Fruit fly (Drosophila melanogaster): ENCODE data around the gene CG5111.

Gene CG5111

DNA sequence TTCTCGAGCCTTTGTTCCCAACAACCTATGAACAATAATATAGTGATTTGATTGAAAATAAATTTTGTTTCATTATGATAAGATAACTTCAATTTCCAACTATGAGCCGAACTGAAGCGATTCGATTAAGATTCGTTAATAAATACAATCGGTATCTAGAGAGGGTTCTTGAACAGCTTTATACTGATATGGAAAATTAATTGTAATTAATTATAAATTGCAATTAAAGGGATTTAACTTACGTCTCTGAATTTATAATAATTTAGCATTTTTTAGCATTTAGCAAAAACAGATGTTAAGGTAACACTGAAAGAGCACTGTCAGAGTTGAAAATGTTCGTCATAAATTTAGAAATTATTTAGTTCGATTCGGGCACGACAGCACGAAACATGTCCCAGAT lies at the start of gene CG5111:
Gene CG5111, plus strand, starts transcription at position 301 of the 400 bp plus-strand sequence.
- no peak for TF ChIP-seq CG17806 (tag; optimal IDR thresholded peaks at IDR 0.05)

DNA sequence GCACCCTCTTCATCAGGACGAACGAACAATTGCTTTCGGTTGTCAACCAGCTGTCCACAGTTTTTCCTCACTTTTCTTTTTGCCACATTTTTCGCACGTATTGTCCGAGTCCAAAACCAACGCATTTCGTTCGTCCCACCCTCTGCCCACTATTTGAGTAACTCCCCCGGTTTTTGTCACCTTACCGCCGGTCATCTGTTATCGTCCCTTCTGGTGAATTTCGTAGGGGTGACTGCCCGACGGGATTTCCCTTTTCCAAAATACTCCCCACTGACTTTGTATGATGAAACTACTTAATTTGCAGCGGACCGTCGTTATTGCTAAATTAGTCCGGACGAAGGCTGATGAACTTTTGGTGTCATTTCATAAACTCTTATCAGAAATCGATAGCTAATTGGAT lies 49.0 kb upstream of the CG5111 start:
- no peak for TF ChIP-seq fd96Ca (GFP tag; IDR thresholded peaks at IDR 0.05)
- no peak for TF ChIP-seq CG10348 (GFP tag; IDR thresholded peaks at IDR 0.05)
- TF ChIP-seq gl (tag; optimal IDR thresholded peaks at IDR 0.05): no peak
- no peak for TF ChIP-seq CG34367 (tag; optimal IDR thresholded peaks at IDR 0.05)
- TF ChIP-seq CG15710 (tag; optimal IDR thresholded peaks at IDR 0.05): no peak

DNA sequence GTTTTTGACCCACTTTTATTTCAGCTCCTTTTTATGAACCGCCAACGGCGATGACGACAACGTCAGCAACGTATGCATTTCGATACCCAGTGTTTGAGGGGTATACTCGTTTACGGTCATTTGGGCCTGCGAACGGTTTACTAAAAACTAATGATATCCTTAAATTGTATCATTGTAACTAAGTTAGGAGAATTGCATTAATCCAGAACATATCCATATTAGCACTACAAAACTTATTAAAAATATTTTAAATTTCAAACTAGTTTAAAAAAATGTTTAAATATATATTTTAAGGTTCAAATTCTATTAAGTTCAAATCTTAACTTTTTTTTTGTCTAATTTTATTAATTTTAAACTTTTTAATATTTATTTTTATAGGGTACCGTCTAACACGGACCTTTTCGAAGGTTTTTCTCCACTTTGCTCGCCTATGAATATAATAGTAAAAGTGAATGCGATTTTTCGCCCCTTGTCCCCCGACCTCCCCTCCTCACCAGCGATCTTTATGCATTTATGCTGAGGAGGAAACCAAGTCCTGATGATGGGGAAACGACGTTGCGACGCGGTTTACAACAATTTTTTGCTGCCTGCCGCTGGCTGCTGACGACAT lies 46.8 kb upstream of the CG5111 start:
- peak; percentile 58 for TF ChIP-seq CG14655 (GFP tag; optimal IDR thresholded peaks at IDR 0.05)
- TF ChIP-seq D1 (tag; optimal IDR thresholded peaks at IDR 0.05): peak; percentile 61
- TF ChIP-seq CG17806 (tag; optimal IDR thresholded peaks at IDR 0.05): peak; percentile 20
- TF ChIP-seq CG10348 (GFP tag; IDR thresholded peaks at IDR 0.05): no peak
- TF ChIP-seq EcR (GFP tag; optimal IDR thresholded peaks at IDR 0.05): no peak
- TF ChIP-seq rn (GFP tag; IDR thresholded peaks at IDR 0.05): no peak
- no peak for TF ChIP-seq Pif1A (GFP tag; optimal IDR thresholded peaks at IDR 0.05)
- TF ChIP-seq CG32121 (GFP tag; IDR thresholded peaks at IDR 0.05): peak; percentile 52; the same call in 1 of the 2 replicates
- TF ChIP-seq gl (tag; optimal IDR thresholded peaks at IDR 0.05): no peak
- no peak for TF ChIP-seq CG12605 (GFP tag; IDR thresholded peaks at IDR 0.05)
- peak; percentile 50 for TF ChIP-seq Snoo (tag; optimal IDR thresholded peaks at IDR 0.05)
- TF ChIP-seq CG34367 (tag; optimal IDR thresholded peaks at IDR 0.05): no peak
- TF ChIP-seq Pif1B (GFP tag; optimal IDR thresholded peaks at IDR 0.05): peak; percentile 4
- TF ChIP-seq Ets98B (GFP tag; IDR thresholded peaks at IDR 0.05): no peak
- TF ChIP-seq CG13204 (GFP tag; optimal IDR thresholded peaks at IDR 0.05): no peak
- peak; percentile 35 for TF ChIP-seq CG15710 (tag; optimal IDR thresholded peaks at IDR 0.05)
- TF ChIP-seq fd96Ca (GFP tag; IDR thresholded peaks at IDR 0.05): peak; percentile 44; the same call in 1 of the 3 replicates
- TF ChIP-seq CG8301 (tag; optimal IDR thresholded peaks at IDR 0.05): peak; percentile 0
- peak; percentile 54 for TF ChIP-seq CG9948 (tag; optimal IDR thresholded peaks at IDR 0.05)
- TF ChIP-seq CG8159 (tag; optimal IDR thresholded peaks at IDR 0.05): peak; percentile 31
- no peak for TF ChIP-seq CG4496 (GFP tag; IDR thresholded peaks at IDR 0.05)

DNA sequence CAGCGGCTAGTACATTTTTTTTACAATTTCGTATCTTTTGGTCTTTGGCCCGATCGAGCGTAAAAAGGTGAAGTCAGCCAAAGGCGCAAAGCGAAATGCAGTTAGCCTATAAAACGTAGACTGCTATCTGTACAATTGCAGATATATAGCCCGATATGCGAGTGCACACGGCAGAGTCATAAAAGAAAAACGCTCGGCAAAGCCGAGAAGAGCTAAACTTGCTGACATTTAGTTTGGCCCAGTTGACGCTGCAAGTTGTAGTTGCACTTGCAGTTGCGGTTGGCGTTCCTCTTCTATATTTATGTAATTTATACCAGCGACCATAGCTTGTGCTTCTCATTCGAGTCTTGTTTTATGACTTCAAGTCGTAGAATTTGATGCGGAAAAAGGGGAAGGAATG lies 45.4 kb upstream of the CG5111 start:
- no peak for TF ChIP-seq CG10348 (GFP tag; IDR thresholded peaks at IDR 0.05)
- TF ChIP-seq CG4496 (GFP tag; IDR thresholded peaks at IDR 0.05): peak; percentile 67; the same call in 2 of the 3 replicates

DNA sequence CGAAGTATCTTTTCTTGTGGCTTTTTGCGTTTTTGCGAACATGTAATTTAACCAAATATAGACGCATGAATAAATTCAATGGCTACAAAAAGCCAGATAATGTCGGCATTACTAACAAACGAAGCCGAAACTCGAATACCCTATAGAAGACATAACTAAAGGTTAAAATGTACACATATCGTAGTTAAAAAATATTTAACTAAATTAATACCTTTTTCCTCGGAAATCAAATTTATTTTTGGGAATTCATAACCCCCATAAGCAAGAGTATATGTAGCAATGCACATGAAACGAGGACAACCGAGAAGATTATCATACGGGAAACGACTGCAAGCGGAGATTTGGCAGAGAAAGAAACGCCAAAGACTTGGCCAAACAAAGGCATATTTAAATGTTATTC lies 44.4 kb upstream of the CG5111 start:
- TF ChIP-seq CG4496 (GFP tag; IDR thresholded peaks at IDR 0.05) (peak; percentile 68), CG9948 (tag; optimal IDR thresholded peaks at IDR 0.05) (peak; percentile 59), CG8301 (tag; optimal IDR thresholded peaks at IDR 0.05) (peak; percentile 68), D1 (tag; optimal IDR thresholded peaks at IDR 0.05) (peak; percentile 61), CG15710 (tag; optimal IDR thresholded peaks at IDR 0.05) (peak; percentile 56), CG12605 (GFP tag; IDR thresholded peaks at IDR 0.05) (peak; percentile 46; the same call in 1 of the 2 replicates), CG8159 (tag; optimal IDR thresholded peaks at IDR 0.05) (peak; percentile 51), CG13204 (GFP tag; optimal IDR thresholded peaks at IDR 0.05) (no peak), Pif1B (GFP tag; optimal IDR thresholded peaks at IDR 0.05) (peak; percentile 50), gl (tag; optimal IDR thresholded peaks at IDR 0.05) (no peak), Ets98B (GFP tag; IDR thresholded peaks at IDR 0.05) (0 out of 2 replicates have a peak, but pooled peaks have one; percentile 7), CG14655 (GFP tag; optimal IDR thresholded peaks at IDR 0.05) (peak; percentile 64), Snoo (tag; optimal IDR thresholded peaks at IDR 0.05) (no peak), CG32121 (GFP tag; IDR thresholded peaks at IDR 0.05) (peak; percentile 35; the same call in 1 of the 2 replicates), CG17806 (tag; optimal IDR thresholded peaks at IDR 0.05) (peak; percentile 62), Pif1A (GFP tag; optimal IDR thresholded peaks at IDR 0.05) (peak; percentile 39), CG10348 (GFP tag; IDR thresholded peaks at IDR 0.05) (no peak), fd96Ca (GFP tag; IDR thresholded peaks at IDR 0.05) (no peak), CG34367 (tag; optimal IDR thresholded peaks at IDR 0.05) (peak; percentile 25)

DNA sequence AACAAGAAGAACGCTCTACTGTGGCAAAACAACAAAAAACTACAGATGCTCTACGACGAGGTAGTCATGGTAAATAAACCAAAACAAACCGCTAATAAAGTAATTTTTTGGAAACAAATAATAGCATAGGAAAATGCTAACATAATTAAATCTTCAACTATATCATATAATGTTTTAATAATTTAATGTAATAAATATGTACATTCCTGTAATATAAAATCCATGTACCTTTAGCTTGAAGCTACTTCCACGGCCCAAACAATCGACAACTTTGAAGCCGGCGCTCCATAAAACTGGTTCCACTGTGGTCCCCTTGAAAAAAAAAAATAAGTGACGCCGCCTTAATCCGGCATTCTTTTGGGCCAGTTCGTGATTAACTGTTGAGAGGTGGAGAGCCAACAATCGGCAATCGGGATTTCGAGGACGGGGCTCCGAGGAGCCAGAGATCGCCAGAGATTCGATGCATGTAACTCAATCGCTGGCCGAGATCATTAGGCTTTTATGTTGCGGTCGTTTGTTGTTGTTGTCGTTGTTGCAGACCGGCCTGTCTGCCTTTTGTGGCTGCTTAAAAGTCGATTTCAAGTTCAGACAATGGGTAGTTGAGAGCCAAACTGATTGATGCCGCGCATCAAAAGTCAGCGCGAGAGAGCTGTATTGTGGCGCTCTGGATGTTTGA lies 43.3 kb upstream of the CG5111 start:
- TF ChIP-seq CG12605 (GFP tag; IDR thresholded peaks at IDR 0.05) (peak; percentile 70), rn (GFP tag; IDR thresholded peaks at IDR 0.05) (peak; percentile 79), CG9948 (tag; optimal IDR thresholded peaks at IDR 0.05) (peak; percentile 92), Snoo (tag; optimal IDR thresholded peaks at IDR 0.05) (peak; percentile 87), Pif1B (GFP tag; optimal IDR thresholded peaks at IDR 0.05) (peak; percentile 94), CG17806 (tag; optimal IDR thresholded peaks at IDR 0.05) (peak; percentile 93), fd96Ca (GFP tag; IDR thresholded peaks at IDR 0.05) (peak; percentile 49; the same call in 1 of the 3 replicates), gl (tag; optimal IDR thresholded peaks at IDR 0.05) (peak; percentile 81), CG15710 (tag; optimal IDR thresholded peaks at IDR 0.05) (peak; percentile 96), EcR (GFP tag; optimal IDR thresholded peaks at IDR 0.05) (peak; percentile 60), CG10348 (GFP tag; IDR thresholded peaks at IDR 0.05) (no peak), Ets98B (GFP tag; IDR thresholded peaks at IDR 0.05) (peak; percentile 76), D1 (tag; optimal IDR thresholded peaks at IDR 0.05) (peak; percentile 83), CG34367 (tag; optimal IDR thresholded peaks at IDR 0.05) (peak; percentile 88), CG32121 (GFP tag; IDR thresholded peaks at IDR 0.05) (peak; percentile 77), CG8159 (tag; optimal IDR thresholded peaks at IDR 0.05) (peak; percentile 96), CG13204 (GFP tag; optimal IDR thresholded peaks at IDR 0.05) (peak; percentile 86), Pif1A (GFP tag; optimal IDR thresholded peaks at IDR 0.05) (peak; percentile 83), CG14655 (GFP tag; optimal IDR thresholded peaks at IDR 0.05) (peak; percentile 90), CG4496 (GFP tag; IDR thresholded peaks at IDR 0.05) (peak; percentile 68; the same call in 2 of the 3 replicates), CG8301 (tag; optimal IDR thresholded peaks at IDR 0.05) (peak; percentile 87)

Measured in whole organism, pupa.